Worm (Caenorhabditis elegans) whole organism, L1 larva: Measurements from ENCODE around the gene fubl-3.

ENCODE experiments used
- alr-1 ChIP-seq: fragments of 200-800 bp; sonication (Bioruptor generic); optimal IDR thresholded peaks from 2 replicates; lab custom pipeline; 2018; ENCODE audit warnings: borderline replicate concordance, mild to moderate bottlenecking, missing genetic modification characterization, missing compliant biosample characterization
- fkh-4 ChIP-seq: sonication (generic microtip); optimal IDR thresholded peaks from 2 replicates; lab custom pipeline; 2016; ENCODE audit warnings: missing compliant biosample characterization, missing genetic modification characterization, borderline replicate concordance

DNA sequence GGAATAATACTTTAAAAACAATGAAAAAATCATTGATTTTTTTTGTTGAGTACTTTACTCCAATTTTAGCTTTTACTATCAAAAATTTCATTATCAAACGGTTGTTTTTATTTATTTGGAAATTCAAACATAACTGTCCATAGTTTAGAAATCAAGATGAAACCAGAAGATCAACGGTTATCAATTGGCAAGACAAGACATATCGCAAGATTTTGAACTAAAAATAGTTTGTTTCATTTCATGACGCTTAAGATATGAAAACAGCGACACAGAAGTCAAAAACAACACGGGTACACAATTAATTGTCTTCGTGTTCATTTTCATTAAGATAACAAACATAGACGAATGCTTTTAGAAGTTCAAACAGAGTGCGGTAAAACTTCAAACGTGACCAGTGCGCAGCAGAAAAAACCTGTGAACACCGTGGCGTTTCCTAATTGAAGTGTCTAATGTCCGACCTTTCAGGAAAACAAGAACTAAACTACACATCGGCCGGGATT lies 16.7 kb upstream of the fubl-3 start:
- no peak for TF ChIP-seq alr-1 (tag; lab: Kevin White, UChicago)
- no peak for TF ChIP-seq fkh-4 (tag; lab: Kevin White, UChicago)
